Worm (Caenorhabditis elegans): ENCODE measurements around the gene R10F2.4.
A peak's percentile ranks its signal among the peaks of the same experiment; 100 is the strongest.

The R10F2.4 gene

DNA sequence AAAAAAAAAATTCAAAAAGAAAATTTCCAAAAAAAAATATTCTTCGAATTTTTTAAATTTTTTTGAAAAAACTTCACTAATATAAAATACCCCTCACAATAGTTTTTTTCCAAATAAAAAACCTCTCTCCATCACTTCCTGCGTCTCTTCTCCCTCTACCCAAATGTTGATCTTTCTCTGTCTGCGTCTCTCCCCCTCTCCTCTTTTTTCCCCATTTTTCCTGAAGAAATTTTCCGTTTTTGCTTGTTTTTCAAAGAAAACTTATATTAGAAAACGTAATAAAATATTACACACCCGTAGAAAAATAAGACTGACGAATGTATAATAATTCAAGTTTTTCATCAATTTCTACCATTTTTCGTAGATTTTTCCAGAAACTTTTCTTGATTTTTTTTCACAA lies 41.8 kb downstream of the R10F2.4 start (continued):
- TF ChIP-seq ceh-8 (GFP tag; optimal IDR thresholded peaks at IDR 0.05): no peak
- TF ChIP-seq isw-1 (GFP tag; IDR thresholded peaks at IDR 0.05): no peak
- TF ChIP-seq lir-3 (tag; optimal IDR thresholded peaks at IDR 0.05; ENCODE audit: poor library complexity): no peak
- TF ChIP-seq jun-1 (tag; optimal IDR thresholded peaks at IDR 0.05): no peak
- peak; percentile 24 for TF ChIP-seq irx-1 (tag; optimal IDR thresholded peaks at IDR 0.05)
- TF ChIP-seq hpl-2 (GFP tag; optimal IDR thresholded peaks at IDR 0.05): no peak
- TF ChIP-seq rnt-1 (tag; optimal IDR thresholded peaks at IDR 0.05): peak; percentile 13

- TF ChIP-seq unc-98 (GFP tag; IDR thresholded peaks at IDR 0.05) (no peak), C04F5.9 (tag; optimal IDR thresholded peaks at IDR 0.05) (no peak), nhr-77 (tag; optimal IDR thresholded peaks at IDR 0.05) (no peak), pqm-1 (tag; optimal IDR thresholded peaks at IDR 0.05) (no peak), nhr-84 (tag; optimal IDR thresholded peaks at IDR 0.05) (no peak), irx-1 (tag; optimal IDR thresholded peaks at IDR 0.05) (no peak), pax-3 (tag; optimal IDR thresholded peaks at IDR 0.05) (no peak), egl-27 (tag; optimal IDR thresholded peaks at IDR 0.05) (no peak), sup-37 (GFP tag; optimal IDR thresholded peaks at IDR 0.05) (no peak), hlh-4 (tag; optimal IDR thresholded peaks at IDR 0.05) (no peak), fkh-8 (tag; optimal IDR thresholded peaks at IDR 0.05) (no peak), nhr-71 (tag; optimal IDR thresholded peaks at IDR 0.05) (no peak), tlp-1 (tag; optimal IDR thresholded peaks at IDR 0.05) (no peak)
Measured at ce11 chrIII:2879703-2880102, 43.2 kb downstream of the R10F2.4 start.

ce11 chrIII:2875946-2876345 lies 47.0 kb downstream of the R10F2.4 start:
- TF ChIP-seq aha-1 (tag; optimal IDR thresholded peaks at IDR 0.05) (no peak), nhr-20 (tag; optimal IDR thresholded peaks at IDR 0.05) (peak; percentile 90), mep-1 (tag; optimal IDR thresholded peaks at IDR 0.05) (peak; percentile 80), skn-1 (tag; optimal IDR thresholded peaks at IDR 0.05) (peak; percentile 59), elt-2 (tag; optimal IDR thresholded peaks at IDR 0.05) (peak; percentile 84), fkh-8 (tag; optimal IDR thresholded peaks at IDR 0.05) (no peak), ceh-8 (GFP tag; optimal IDR thresholded peaks at IDR 0.05) (no peak), efl-3 (GFP tag; optimal IDR thresholded peaks at IDR 0.05) (peak; percentile 63), lin-14 (GFP tag; optimal IDR thresholded peaks at IDR 0.05) (peak; percentile 95), nhr-84 (tag; optimal IDR thresholded peaks at IDR 0.05) (no peak), jun-1 (tag; optimal IDR thresholded peaks at IDR 0.05) (peak; percentile 55), irx-1 (tag; optimal IDR thresholded peaks at IDR 0.05) (peak; percentile 58), mdl-1 (tag; optimal IDR thresholded peaks at IDR 0.05) (peak in 1 of 2 experiments; percentile 58), lsy-2 (tag; optimal IDR thresholded peaks at IDR 0.05) (peak; percentile 62 to 79), ztf-11 (tag; optimal IDR thresholded peaks at IDR 0.05) (no peak), elt-3 (tag; optimal IDR thresholded peaks at IDR 0.05) (peak; percentile 34 to 96 (median 92)), Y116A8C.19 (tag; optimal IDR thresholded peaks at IDR 0.05; ENCODE audit: borderline replicate concordance) (no peak), blmp-1 (tag; optimal IDR thresholded peaks at IDR 0.05) (peak; percentile 97), nhr-85 (tag) (peak; percentile 99), nhr-71 (tag; optimal IDR thresholded peaks at IDR 0.05) (peak; percentile 90), fos-1 (tag; optimal IDR thresholded peaks at IDR 0.05) (peak; percentile 45), lin-13 (GFP tag; optimal IDR thresholded peaks at IDR 0.05) (peak; percentile 75), nhr-77 (tag; optimal IDR thresholded peaks at IDR 0.05) (peak; percentile 71), nhr-28 (tag; optimal IDR thresholded peaks at IDR 0.05) (no peak), dpl-1 (GFP tag; optimal IDR thresholded peaks at IDR 0.05) (peak; percentile 67 to 76 (median 73)), lin-39 (tag; optimal IDR thresholded peaks at IDR 0.05) (no peak), nhr-237 (tag; optimal IDR thresholded peaks at IDR 0.05) (no peak), dsc-1 (tag; optimal IDR thresholded peaks at IDR 0.05) (no peak), ces-1 (GFP tag; optimal IDR thresholded peaks at IDR 0.05) (no peak), nhr-90 (tag; optimal IDR thresholded peaks at IDR 0.05; ENCODE audit: poor library complexity) (peak; percentile 86), nhr-19 (GFP tag; conservative IDR thresholded peaks at IDR 0.05) (peak; percentile 66), swsn-7 (tag; optimal IDR thresholded peaks at IDR 0.05) (peak; percentile 48), C34B4.2 (tag; optimal IDR thresholded peaks at IDR 0.05) (no peak), nhr-47 (tag; optimal IDR thresholded peaks at IDR 0.05) (peak; percentile 63), pag-3 (tag; optimal IDR thresholded peaks at IDR 0.05; ENCODE audit: borderline replicate concordance, insufficient read depth) (no peak), ceh-82 (tag; optimal IDR thresholded peaks at IDR 0.05) (peak in 1 of 3 experiments; percentile 16), pax-3 (tag; optimal IDR thresholded peaks at IDR 0.05) (no peak)

All from whole organism, L1 larva.